Fruit fly (Drosophila melanogaster) whole organism, embryonic: ENCODE results near the gene Tsp5D.

Experiments
- Antp ChIP-seq: fragments of 200-800 bp; sonication (Bioruptor generic); optimal IDR thresholded peaks from 3 replicates; lab custom pipeline; 2016; ENCODE audit warnings: missing biosample characterization, missing genetic modification characterization
- CG10274 ChIP-seq: fragments of 200-800 bp; sonication (Bioruptor generic); optimal IDR thresholded peaks from 3 replicates; lab custom pipeline; 2017; ENCODE audit warnings: missing biosample characterization, mild to moderate bottlenecking, missing genetic modification characterization
- CG10543 ChIP-seq: fragments of 200-800 bp; sonication (Bioruptor generic); optimal IDR thresholded peaks from 3 replicates; lab custom pipeline; 2017; ENCODE audit warnings: missing biosample characterization, mild to moderate bottlenecking, missing genetic modification characterization, moderate library complexity
- CG11085 ChIP-seq: fragments of 200-800 bp; sonication (Bioruptor generic); IDR thresholded peaks from 2 replicates; pipeline ENCODE4 v1.3.6; 2022; ENCODE audit warnings: missing biosample characterization, missing genetic modification characterization
- CG11695 ChIP-seq: fragments of 200-800 bp; sonication (Bioruptor generic); IDR thresholded peaks from 3 replicates; pipeline ENCODE4 v1.3.6; 2022; ENCODE audit warnings: missing biosample characterization, missing genetic modification characterization
- CG12236 ChIP-seq: fragments of 200-800 bp; sonication (Bioruptor generic); optimal IDR thresholded peaks from 2 replicates; lab custom pipeline; 2016; ENCODE audit warnings: missing biosample characterization, missing genetic modification characterization
- CG12659 ChIP-seq: fragments of 200-800 bp; sonication (Bioruptor generic); optimal IDR thresholded peaks from 3 replicates; lab custom pipeline; 2017; ENCODE audit warnings: mild to moderate bottlenecking, missing biosample characterization, missing genetic modification reagents, missing genetic modification characterization
- CG12942 ChIP-seq: fragments of 200-800 bp; sonication (Bioruptor generic); optimal IDR thresholded peaks from 3 replicates; lab custom pipeline; 2016; ENCODE audit warnings: missing biosample characterization, missing genetic modification characterization
- CG13123 ChIP-seq: fragments of 200-800 bp; sonication (Bioruptor generic); optimal IDR thresholded peaks from 2 replicates; lab custom pipeline; 2016; ENCODE audit warnings: missing biosample characterization, missing genetic modification characterization
- CG13424 ChIP-seq: fragments of 200-800 bp; sonication (Bioruptor generic); optimal IDR thresholded peaks from 2 replicates; lab custom pipeline; 2019; ENCODE audit warnings: missing biosample characterization, mild to moderate bottlenecking, missing genetic modification characterization, moderate library complexity
- CG14710 ChIP-seq: fragments of 200-800 bp; sonication (Bioruptor generic); optimal IDR thresholded peaks from 3 replicates; lab custom pipeline; 2019; ENCODE audit warnings: missing biosample characterization, mild to moderate bottlenecking, missing genetic modification characterization, moderate library complexity
- CG15601 ChIP-seq: fragments of 200-800 bp; sonication (Bioruptor generic); optimal IDR thresholded peaks from 3 replicates; lab custom pipeline; 2019; ENCODE audit warnings: missing biosample characterization, mild to moderate bottlenecking, missing genetic modification characterization, moderate library complexity
- CG2678 ChIP-seq: fragments of 200-800 bp; sonication (Bioruptor generic); optimal IDR thresholded peaks from 3 replicates; lab custom pipeline; 2019; ENCODE audit warnings: missing biosample characterization, mild to moderate bottlenecking, missing genetic modification characterization, moderate library complexity
- CG32532 ChIP-seq: fragments of 200-800 bp; sonication (Bioruptor generic); IDR thresholded peaks from 2 replicates; pipeline ENCODE4 v1.3.6; 2022; ENCODE audit warnings: missing biosample characterization, missing genetic modification characterization
- CG34422 ChIP-seq: fragments of 200-800 bp; sonication (Bioruptor generic); IDR thresholded peaks from 3 replicates; pipeline ENCODE4 v1.3.6; 2022; ENCODE audit warnings: missing biosample characterization, missing genetic modification characterization
- CG3726 ChIP-seq: fragments of 200-800 bp; sonication (Bioruptor generic); IDR thresholded peaks from 3 replicates; pipeline ENCODE4, ENCODE4 v1.3.6; 2022; ENCODE audit warnings: missing biosample characterization, missing genetic modification characterization
- CG7963 ChIP-seq: fragments of 200-800 bp; sonication (Bioruptor generic); IDR thresholded peaks from 3 replicates; pipeline ENCODE4 v1.3.6; 2022; ENCODE audit warnings: missing biosample characterization, missing genetic modification characterization; ENCODE audit not compliant: partially characterized antibody
- Dbx ChIP-seq: fragments of 200-800 bp; sonication (Bioruptor generic); IDR thresholded peaks from 3 replicates; pipeline ENCODE4 v1.3.6; 2022; ENCODE audit warnings: missing biosample characterization, missing genetic modification characterization
- Dek ChIP-seq: fragments of 200-800 bp; sonication (Bioruptor generic); optimal IDR thresholded peaks from 3 replicates; lab custom pipeline; 2019; ENCODE audit warnings: missing biosample characterization, mild to moderate bottlenecking, missing genetic modification characterization, moderate library complexity
- Dip2 ChIP-seq: fragments of 200-800 bp; sonication (Bioruptor generic); IDR thresholded peaks from 2 replicates; pipeline ENCODE4 v1.3.6; 2022; ENCODE audit warnings: missing biosample characterization, missing genetic modification characterization
- Doc2 ChIP-seq: fragments of 200-800 bp; sonication (Bioruptor generic); IDR thresholded peaks from 2 replicates; pipeline ENCODE4 v1.3.6; 2022; ENCODE audit warnings: missing biosample characterization, missing genetic modification characterization
- HLH3B ChIP-seq: fragments of 200-800 bp; sonication (Bioruptor generic); IDR thresholded peaks from 2 replicates; pipeline ENCODE4 v1.3.6; 2022; ENCODE audit warnings: missing biosample characterization, missing genetic modification characterization
- Hey ChIP-seq: fragments of 200-800 bp; sonication (Bioruptor generic); optimal IDR thresholded peaks from 3 replicates; lab custom pipeline; 2018; ENCODE audit warnings: missing biosample characterization, mild to moderate bottlenecking, missing genetic modification characterization
- HmgD ChIP-seq: fragments of 200-800 bp; sonication (Bioruptor generic); optimal IDR thresholded peaks from 3 replicates; lab custom pipeline; 2016; ENCODE audit warnings: missing biosample characterization, missing genetic modification characterization
- Lhr ChIP-seq: fragments of 200-800 bp; sonication (Bioruptor generic); optimal IDR thresholded peaks from 3 replicates; lab custom pipeline; 2017; ENCODE audit warnings: mild to moderate bottlenecking, missing biosample characterization, missing genetic modification reagents, missing genetic modification characterization
- Neu2 ChIP-seq: fragments of 200-800 bp; sonication (Bioruptor generic); optimal IDR thresholded peaks from 3 replicates; lab custom pipeline; 2016; ENCODE audit warnings: missing biosample characterization, missing genetic modification characterization, borderline replicate concordance
- Nf-YB ChIP-seq: fragments of 200-800 bp; sonication (Bioruptor generic); optimal IDR thresholded peaks from 3 replicates; lab custom pipeline; 2019; ENCODE audit warnings: missing biosample characterization, mild to moderate bottlenecking, missing genetic modification characterization, moderate library complexity
- Poxn ChIP-seq: fragments of 200-800 bp; sonication (Bioruptor generic); IDR thresholded peaks from 2 replicates; pipeline ENCODE4 v1.3.6; 2022; ENCODE audit warnings: missing biosample characterization, missing genetic modification characterization
- Ptx1 ChIP-seq: fragments of 200-800 bp; sonication (Bioruptor generic); IDR thresholded peaks from 2 replicates; pipeline ENCODE4 v1.3.6; 2022; ENCODE audit warnings: missing biosample characterization, missing genetic modification characterization
- TFAM ChIP-seq: fragments of 200-800 bp; sonication (Bioruptor generic); optimal IDR thresholded peaks from 2 replicates; lab custom pipeline; 2017; ENCODE audit warnings: missing biosample characterization, missing genetic modification characterization, inconsistent platforms
- Taf1 ChIP-seq: fragments of 200-800 bp; sonication (Bioruptor generic); IDR thresholded peaks from 2 replicates; pipeline ENCODE4 v1.3.6; 2022; ENCODE audit warnings: missing biosample characterization, missing genetic modification characterization
- Xrp1 ChIP-seq: fragments of 200-800 bp; sonication (Bioruptor generic); IDR thresholded peaks from 2 replicates; pipeline ENCODE4 v1.3.6; 2022; ENCODE audit warnings: missing biosample characterization, missing genetic modification characterization
- bab2 ChIP-seq: fragments of 200-800 bp; sonication (Bioruptor generic); optimal IDR thresholded peaks from 2 replicates; lab custom pipeline; 2016; ENCODE audit warnings: missing biosample characterization, missing genetic modification characterization
- chm ChIP-seq: fragments of 200-800 bp; sonication (Bioruptor generic); IDR thresholded peaks from 2 replicates; pipeline ENCODE4 v1.3.6; 2022; ENCODE audit warnings: missing biosample characterization, missing genetic modification characterization
- ewg ChIP-seq: fragments of 200-800 bp; sonication (Bioruptor generic); optimal IDR thresholded peaks from 3 replicates; lab custom pipeline; 2017; ENCODE audit warnings: mild to moderate bottlenecking, missing biosample characterization, missing genetic modification reagents, missing genetic modification characterization
- fd64A ChIP-seq: fragments of 200-800 bp; sonication (Bioruptor generic); optimal IDR thresholded peaks from 3 replicates; lab custom pipeline; 2018; ENCODE audit warnings: missing biosample characterization, mild to moderate bottlenecking, missing genetic modification characterization
- fru ChIP-seq: fragments of >200 bp; optimal IDR thresholded peaks from 2 replicates; lab custom pipeline; 2017
- hth ChIP-seq: fragments of >200 bp; optimal IDR thresholded peaks from 2 replicates; lab custom pipeline; 2017; ENCODE audit warnings: inconsistent platforms
- ind ChIP-seq: fragments of 200-800 bp; sonication (Bioruptor generic); optimal IDR thresholded peaks from 3 replicates; lab custom pipeline; 2016; ENCODE audit warnings: missing biosample characterization, missing genetic modification characterization
- jing ChIP-seq: fragments of 200-800 bp; sonication (Bioruptor generic); optimal IDR thresholded peaks from 2 replicates; lab custom pipeline; 2018; ENCODE audit warnings: missing biosample characterization, mild to moderate bottlenecking, missing genetic modification characterization
- kay ChIP-seq: fragments of 200-800 bp; sonication (Bioruptor generic); optimal IDR thresholded peaks from 2 replicates; lab custom pipeline; 2016; ENCODE audit warnings: missing biosample characterization, missing genetic modification characterization
- lola ChIP-seq, 3 experiments: fragments of >200 bp in 2 of 3; fragments of 200-800 bp in 1 of 3; sonication (Bioruptor generic) in 1 of 3; optimal IDR thresholded peaks; 2 replicates each; lab custom pipeline; 2017 to 2019; ENCODE audit warnings: missing biosample characterization in 3 of 3, missing genetic modification characterization in 3 of 3, mild to moderate bottlenecking in 1 of 3, moderate library complexity in 1 of 3
- mirr ChIP-seq: fragments of 200-800 bp; sonication (Bioruptor generic); optimal IDR thresholded peaks from 3 replicates; lab custom pipeline; 2018; ENCODE audit warnings: missing biosample characterization, mild to moderate bottlenecking, missing genetic modification characterization
- nom ChIP-seq: fragments of 200-800 bp; sonication (Bioruptor generic); optimal IDR thresholded peaks from 2 replicates; lab custom pipeline; 2017; ENCODE audit warnings: missing biosample characterization, missing genetic modification characterization, mild to moderate bottlenecking, moderate library complexity, missing genetic modification reagents
- pb ChIP-seq: fragments of 200-800 bp; sonication (Bioruptor generic); optimal IDR thresholded peaks from 3 replicates; lab custom pipeline; 2016; ENCODE audit warnings: missing biosample characterization, missing genetic modification characterization
- pum ChIP-seq: fragments of 200-800 bp; sonication (Bioruptor generic); optimal IDR thresholded peaks from 2 replicates; lab custom pipeline; 2016; ENCODE audit warnings: missing biosample characterization, missing genetic modification characterization
- sim ChIP-seq: fragments of 200-800 bp; sonication (Bioruptor generic); IDR thresholded peaks from 2 replicates; pipeline ENCODE4 v1.3.6; 2022; ENCODE audit warnings: missing biosample characterization, missing genetic modification characterization
- sima ChIP-seq: fragments of 200-800 bp; sonication (Bioruptor generic); optimal IDR thresholded peaks from 2 replicates; lab custom pipeline; 2016; ENCODE audit warnings: missing biosample characterization, missing genetic modification characterization
- tin ChIP-seq: fragments of 200-800 bp; sonication (Bioruptor generic); optimal IDR thresholded peaks from 3 replicates; lab custom pipeline; 2016; ENCODE audit warnings: missing biosample characterization, missing genetic modification characterization
- trh ChIP-seq: fragments of 200-800 bp; sonication (Bioruptor generic); optimal IDR thresholded peaks from 2 replicates; lab custom pipeline; 2016; ENCODE audit warnings: missing biosample characterization, missing genetic modification characterization
- zen2 ChIP-seq: fragments of 200-800 bp; sonication (Bioruptor generic); IDR thresholded peaks from 3 replicates; pipeline ENCODE4 v1.3.6; 2022; ENCODE audit warnings: missing biosample characterization, missing genetic modification characterization; ENCODE audit not compliant: partially characterized antibody

The Tsp5D gene

DNA sequence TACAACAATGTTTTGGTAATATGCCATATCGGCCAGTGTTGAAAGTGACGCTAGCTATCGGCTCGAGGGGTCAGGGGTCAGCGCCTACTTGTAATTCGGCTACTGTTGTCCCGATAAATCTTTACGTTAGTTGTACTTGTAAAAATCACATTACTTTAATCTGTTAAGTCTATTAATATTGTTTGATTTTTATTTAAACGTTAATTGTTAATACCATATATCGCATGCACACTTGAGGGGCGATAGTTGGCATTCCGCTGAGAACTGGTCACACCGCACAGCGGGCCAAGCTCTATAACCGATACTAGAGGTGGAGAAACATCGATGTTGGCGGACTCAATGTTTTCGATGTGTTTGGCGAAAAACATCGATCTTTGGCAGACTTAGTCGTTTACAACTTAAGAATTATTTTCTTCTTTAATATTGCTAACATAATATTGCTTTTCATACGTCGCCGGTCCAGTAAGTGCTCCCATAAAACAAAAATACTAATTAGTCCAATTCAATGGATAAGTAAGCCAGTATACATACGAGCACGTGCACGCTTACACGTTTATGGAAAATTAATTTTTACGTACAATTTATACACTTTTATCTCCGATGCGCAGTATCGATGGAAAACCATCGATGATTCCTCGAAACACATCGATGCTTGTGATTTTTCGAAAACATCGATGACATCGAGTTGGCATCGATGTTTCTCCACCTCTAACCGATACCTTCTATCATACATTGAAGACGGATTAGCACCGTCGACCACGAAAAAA, 37.3 kb downstream of the Tsp5D start, which contains the start of the genes rux and MCTS1 (continued):
- no peak for TF ChIP-seq jing (GFP tag; lab: Kevin White, UChicago)
- peak; percentile 43 for TF ChIP-seq ind (GFP tag; lab: Kevin White, UChicago)
- no peak for TF ChIP-seq Dip2 (GFP tag; lab: Robert Waterston, UW)
- TF ChIP-seq hth (lab: Kevin White, UChicago) = no peak
- no peak for TF ChIP-seq CG11085 (GFP tag; lab: Robert Waterston, UW)
- TF ChIP-seq CG32532 = peak; percentile 44; the same call in 1 of the 2 replicates
- TF ChIP-seq Antp = peak; percentile 19
- TF ChIP-seq Poxn = no peak
- no peak for TF ChIP-seq CG12942 (GFP tag; lab: Kevin White, UChicago)
- TF ChIP-seq zen2 (GFP tag; lab: Robert Waterston, UW) = peak; percentile 90
- no peak for TF ChIP-seq CG10274 (GFP tag; lab: Kevin White, UChicago)
- TF ChIP-seq Nf-YB = no peak
- TF ChIP-seq Hey = no peak
- TF ChIP-seq fd64A = no peak
- TF ChIP-seq kay (GFP tag; lab: Kevin White, UChicago) = peak; percentile 3
- TF ChIP-seq CG34422 (GFP tag; lab: Robert Waterston, UW) = peak; percentile 18; the same call in 1 of the 3 replicates
- no peak for TF ChIP-seq HLH3B (GFP tag; lab: Robert Waterston, UW)
- TF ChIP-seq Dek (tag; lab: Kevin White, UChicago) = no peak
- peak; percentile 40 for TF ChIP-seq CG2678 (tag; lab: Kevin White, UChicago)
- peak; percentile 22 for TF ChIP-seq tin (GFP tag; lab: Kevin White, UChicago)
- no peak for TF ChIP-seq Neu2 (GFP tag; lab: Kevin White, UChicago)
- no peak for TF ChIP-seq HmgD (GFP tag; lab: Kevin White, UChicago)
- TF ChIP-seq CG14710 (tag; lab: Kevin White, UChicago) = peak; percentile 55
- peak; percentile 65 for TF ChIP-seq CG12659 (GFP tag; lab: Kevin White, UChicago)
- no peak for TF ChIP-seq Taf1
- TF ChIP-seq chm (GFP tag; lab: Robert Waterston, UW) = no peak
- no peak for TF ChIP-seq sima (GFP tag; lab: Kevin White, UChicago)
- TF ChIP-seq TFAM = no peak
- no peak for TF ChIP-seq trh (GFP tag; lab: Kevin White, UChicago)
- peak; percentile 37 for TF ChIP-seq Ptx1
- TF ChIP-seq bab2 (GFP tag; lab: Kevin White, UChicago) = peak; percentile 9
- peak; percentile 77 for TF ChIP-seq Lhr (GFP tag; lab: Kevin White, UChicago)
- no peak for TF ChIP-seq Doc2 (GFP tag; lab: Robert Waterston, UW)
- TF ChIP-seq CG3726 (GFP tag; lab: Robert Waterston, UW) = no peak
- TF ChIP-seq Dbx = peak; percentile 57; the same call in 2 of the 3 replicates
- TF ChIP-seq ewg = no peak
- TF ChIP-seq CG11695 = no peak
- TF ChIP-seq CG12236 (GFP tag; lab: Kevin White, UChicago) = no peak
- peak; percentile 89 for TF ChIP-seq CG7963
- TF ChIP-seq CG13424 (tag; lab: Kevin White, UChicago) = no peak
- no peak for TF ChIP-seq CG10543 (GFP tag; lab: Kevin White, UChicago)
- peak; percentile 53 for TF ChIP-seq pum
- TF ChIP-seq pb (GFP tag; lab: Kevin White, UChicago) = no peak
- no peak for TF ChIP-seq mirr (GFP tag; lab: Kevin White, UChicago)
- no peak for TF ChIP-seq CG15601
- no peak for TF ChIP-seq sim
- peak in 1 of 3 experiments; percentile 19 for TF ChIP-seq lola (GFP tag; optimal IDR thresholded peaks at IDR 0.05; lab: Kevin White, UChicago)
- TF ChIP-seq nom (GFP tag; lab: Kevin White, UChicago) = no peak
- TF ChIP-seq Xrp1 (GFP tag; lab: Robert Waterston, UW) = no peak
- TF ChIP-seq CG13123 = no peak
- TF ChIP-seq fru (lab: Kevin White, UChicago) = no peak
